Worm (Caenorhabditis elegans) whole organism, L2 larva: ENCODE results near the gene tre-5.

Experiments
- Y55F3AM.14 ChIP-seq: fragments of 200-800 bp; sonication (Bioruptor generic); optimal IDR thresholded peaks from 2 replicates; lab custom pipeline; 2018; ENCODE audit warnings: mild to moderate bottlenecking, missing genetic modification characterization, missing compliant biosample characterization
- ZK546.5 ChIP-seq: sonication (generic microtip); optimal IDR thresholded peaks from 2 replicates; lab custom pipeline; 2017; ENCODE audit warnings: missing biosample characterization, missing genetic modification characterization
- alr-1 ChIP-seq: fragments of 150-350 bp; optimal IDR thresholded peaks from 2 replicates; lab custom pipeline; 2014; ENCODE audit warnings: missing biosample characterization, missing genetic modification characterization
- aly-2 ChIP-seq: fragments of 150-350 bp; optimal IDR thresholded peaks from 2 replicates; lab custom pipeline; 2014; ENCODE audit warnings: missing biosample characterization, missing genetic modification characterization
- ama-1 ChIP-seq: fragments of 150-350 bp; optimal IDR thresholded peaks from 2 replicates; lab custom pipeline; 2018; ENCODE audit warnings: inconsistent platforms
- blmp-1 ChIP-seq: sonication (generic microtip); optimal IDR thresholded peaks from 2 replicates; lab custom pipeline; 2017; ENCODE audit warnings: missing genetic modification characterization, mild to moderate bottlenecking, missing compliant biosample characterization, antibody characterized with exemption, moderate library complexity; ENCODE audit not compliant: insufficient read depth
- ceh-16 ChIP-seq: fragments of 150-350 bp; optimal IDR thresholded peaks from 2 replicates; lab custom pipeline; 2014; ENCODE audit warnings: missing biosample characterization, missing genetic modification characterization
- ceh-82 ChIP-seq: fragments of 150-350 bp; optimal IDR thresholded peaks from 2 replicates; lab custom pipeline; 2014; ENCODE audit warnings: missing biosample characterization, missing genetic modification characterization
- crh-2 ChIP-seq: sonication (generic microtip); optimal IDR thresholded peaks from 2 replicates; lab custom pipeline; 2017; ENCODE audit warnings: missing biosample characterization, missing genetic modification characterization
- dmd-4 ChIP-seq: sonication (generic microtip); optimal IDR thresholded peaks from 2 replicates; lab custom pipeline; 2017; ENCODE audit warnings: missing biosample characterization, missing genetic modification characterization
- egl-27 ChIP-seq: sonication (generic microtip); optimal IDR thresholded peaks from 3 replicates; lab custom pipeline; 2017; ENCODE audit warnings: missing biosample characterization, missing genetic modification reagents, missing genetic modification characterization
- elt-1 ChIP-seq: fragments of 150-350 bp; optimal IDR thresholded peaks from 2 replicates; lab custom pipeline; 2014; ENCODE audit warnings: missing biosample characterization, missing genetic modification characterization
- fos-1 ChIP-seq: fragments of 150-350 bp; optimal IDR thresholded peaks from 2 replicates; lab custom pipeline; 2014; ENCODE audit warnings: missing biosample characterization, missing genetic modification characterization
- gmeb-1 ChIP-seq: fragments of 150-350 bp; optimal IDR thresholded peaks from 2 replicates; lab custom pipeline; 2014; ENCODE audit warnings: missing biosample characterization, missing genetic modification characterization
- lin-11 ChIP-seq: fragments of 150-350 bp; sonication (generic microtip); optimal IDR thresholded peaks from 2 replicates; lab custom pipeline; 2014; ENCODE audit warnings: missing biosample characterization, missing genetic modification characterization, inconsistent platforms, mixed read lengths
- lsy-2 ChIP-seq, 2 experiments: fragments of 150-350 bp in 1 of 2; sonication (generic microtip) in 1 of 2; optimal IDR thresholded peaks; 2 replicates each; lab custom pipeline; 2014 to 2017; ENCODE audit warnings: missing biosample characterization in 2 of 2, missing genetic modification characterization in 2 of 2
- mab-5 ChIP-seq: fragments of 150-350 bp; optimal IDR thresholded peaks from 2 replicates; lab custom pipeline; 2014; ENCODE audit warnings: missing biosample characterization, missing genetic modification characterization
- mbf-1 ChIP-seq: sonication (generic microtip); optimal IDR thresholded peaks from 2 replicates; lab custom pipeline; 2017; ENCODE audit warnings: missing biosample characterization, missing genetic modification characterization
- mdl-1 ChIP-seq, 2 experiments: fragments of 150-350 bp in 1 of 2; sonication (generic microtip) in 1 of 2; optimal IDR thresholded peaks; 2 replicates each; lab custom pipeline; 2017; ENCODE audit warnings: missing biosample characterization in 2 of 2, missing genetic modification characterization in 2 of 2
- nhr-11 ChIP-seq: fragments of 150-350 bp; optimal IDR thresholded peaks from 2 replicates; lab custom pipeline; 2014; ENCODE audit warnings: missing biosample characterization, missing genetic modification characterization
- nhr-12 ChIP-seq: fragments of 150-350 bp; optimal IDR thresholded peaks from 2 replicates; lab custom pipeline; 2014; ENCODE audit warnings: missing biosample characterization, missing genetic modification characterization
- nhr-129 ChIP-seq: fragments of 150-350 bp; optimal IDR thresholded peaks from 2 replicates; lab custom pipeline; 2014; ENCODE audit warnings: missing biosample characterization, missing genetic modification characterization
- nhr-21 ChIP-seq: fragments of 150-350 bp; optimal IDR thresholded peaks from 2 replicates; lab custom pipeline; 2014; ENCODE audit warnings: missing biosample characterization, missing genetic modification characterization
- nhr-23 ChIP-seq: fragments of 150-350 bp; optimal IDR thresholded peaks from 2 replicates; lab custom pipeline; 2014; ENCODE audit warnings: missing biosample characterization, missing genetic modification reagents, missing genetic modification characterization
- nhr-237 ChIP-seq: fragments of 150-350 bp; optimal IDR thresholded peaks from 2 replicates; lab custom pipeline; 2014; ENCODE audit warnings: missing biosample characterization, missing genetic modification characterization
- nhr-25 ChIP-seq: fragments of 150-350 bp; sonication (generic microtip); optimal IDR thresholded peaks from 3 replicates; lab custom pipeline; 2014; ENCODE audit warnings: missing biosample characterization, missing genetic modification characterization
- nhr-6 ChIP-seq: fragments of 150-350 bp; optimal IDR thresholded peaks from 2 replicates; lab custom pipeline; 2014; ENCODE audit warnings: missing biosample characterization, missing genetic modification characterization
- nhr-77 ChIP-seq: fragments of 150-350 bp; optimal IDR thresholded peaks from 2 replicates; lab custom pipeline; 2014; ENCODE audit warnings: missing biosample characterization, missing genetic modification characterization
- sem-4 ChIP-seq: fragments of 150-350 bp; optimal IDR thresholded peaks from 2 replicates; lab custom pipeline; 2014; ENCODE audit warnings: missing biosample characterization, missing genetic modification reagents, missing genetic modification characterization
- skn-1 ChIP-seq: sonication (generic microtip); optimal IDR thresholded peaks from 2 replicates; lab custom pipeline; 2017; ENCODE audit warnings: missing biosample characterization, missing genetic modification characterization
- sma-3 ChIP-seq: sonication (generic microtip); optimal IDR thresholded peaks from 2 replicates; lab custom pipeline; 2016; ENCODE audit warnings: missing genetic modification reagents, missing genetic modification characterization, missing compliant biosample characterization
- snpc-4 ChIP-seq: fragments of 150-350 bp; optimal IDR thresholded peaks from 2 replicates; lab custom pipeline; 2014; ENCODE audit warnings: missing biosample characterization, missing genetic modification characterization
- unc-39 ChIP-seq: fragments of 150-350 bp; optimal IDR thresholded peaks from 2 replicates; lab custom pipeline; 2014; ENCODE audit warnings: missing biosample characterization, missing genetic modification characterization
- unc-55 ChIP-seq: fragments of 150-350 bp; sonication (generic microtip); optimal IDR thresholded peaks from 3 replicates; lab custom pipeline; 2014; ENCODE audit warnings: missing biosample characterization, missing genetic modification reagents, missing genetic modification characterization
- zag-1 ChIP-seq: fragments of 150-350 bp; optimal IDR thresholded peaks from 2 replicates; lab custom pipeline; 2014; ENCODE audit warnings: missing biosample characterization, missing genetic modification characterization
- ztf-1 ChIP-seq: fragments of 200-800 bp; sonication (Bioruptor generic); conservative IDR thresholded peaks from 2 replicates; pipeline ENCODE4 v1.3.6; 2022; ENCODE audit warnings: missing genetic modification characterization, missing compliant biosample characterization

Gene tre-5

DNA sequence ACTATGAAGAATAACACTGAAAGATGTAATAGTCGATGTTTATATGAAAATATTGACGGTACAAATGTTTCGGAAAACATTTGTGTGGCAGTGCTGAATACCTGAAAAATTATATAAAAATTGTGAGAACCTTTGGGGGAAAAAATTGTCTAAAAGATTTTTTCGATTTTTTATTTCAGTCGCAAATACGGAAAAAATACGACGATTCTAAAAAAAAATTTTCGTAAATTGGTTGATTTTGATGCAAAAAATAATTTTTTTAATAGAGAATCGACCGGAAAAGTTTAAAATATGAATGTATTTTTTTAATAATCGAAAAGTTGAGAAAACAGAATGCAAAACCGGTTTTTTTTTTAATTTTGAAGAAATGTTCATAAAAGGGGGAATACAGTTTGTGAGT, 40.1 kb upstream of the tre-5 start, which contains the start of gene C50D2.7:
TSS of gene C50D2.7 (minus strand) at position 101 of the 400 bp plus-strand sequence.
- TF ChIP-seq sma-3 (GFP tag; lab: Kevin White, UChicago): no peak
- TF ChIP-seq egl-27 (tag; lab: Kevin White, UChicago): no peak
- no peak for TF ChIP-seq alr-1
- no peak for TF ChIP-seq skn-1
- TF ChIP-seq mab-5 (tag; lab: Kevin White, UChicago): no peak
- TF ChIP-seq ceh-82: no peak
- TF ChIP-seq nhr-77 (tag; lab: Kevin White, UChicago): no peak
- no peak for TF ChIP-seq nhr-25 (tag; lab: Kevin White, UChicago)

DNA sequence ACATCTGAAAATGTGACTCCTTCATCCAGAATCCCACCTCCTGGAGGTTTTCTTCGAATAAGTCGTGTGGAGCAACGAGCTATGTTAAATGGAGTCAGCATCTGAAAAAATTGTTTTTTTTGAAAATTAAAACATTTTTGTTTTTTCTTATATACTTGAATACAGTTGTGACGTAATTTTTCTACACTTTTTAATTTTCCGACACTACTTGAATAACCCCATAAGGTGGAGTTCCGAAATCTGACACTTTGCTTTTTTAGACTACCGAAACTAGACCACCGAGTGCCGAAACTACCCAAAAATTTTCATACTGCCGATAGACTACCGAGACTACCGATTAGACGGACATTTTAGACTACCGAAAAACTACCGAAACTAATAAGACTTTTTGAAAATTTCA, 36.3 kb upstream of the tre-5 start, which contains the start of gene mcat-1:
TSS of gene mcat-1 (minus strand) at position 101 of the 400 bp plus-strand sequence.
- no peak for TF ChIP-seq zag-1 (tag; lab: Kevin White, UChicago)
- TF ChIP-seq fos-1 (tag; lab: Kevin White, UChicago): no peak
- TF ChIP-seq mab-5 (tag; lab: Kevin White, UChicago): no peak
- TF ChIP-seq blmp-1 (tag; lab: Kevin White, UChicago): no peak
- no peak for TF ChIP-seq mdl-1 (tag; optimal IDR thresholded peaks at IDR 0.05; lab: Kevin White, UChicago)
- no peak for TF ChIP-seq unc-55 (GFP tag; lab: Kevin White, UChicago)
- TF ChIP-seq elt-1: no peak
- no peak for TF ChIP-seq mbf-1
- TF ChIP-seq lsy-2 (tag; optimal IDR thresholded peaks at IDR 0.05; lab: Kevin White, UChicago): no peak
- TF ChIP-seq crh-2 (tag; lab: Kevin White, UChicago): no peak
- no peak for TF ChIP-seq sma-3 (GFP tag; lab: Kevin White, UChicago)
- TF ChIP-seq ZK546.5 (tag; lab: Kevin White, UChicago): no peak
- TF ChIP-seq unc-39 (tag; lab: Kevin White, UChicago): no peak

DNA sequence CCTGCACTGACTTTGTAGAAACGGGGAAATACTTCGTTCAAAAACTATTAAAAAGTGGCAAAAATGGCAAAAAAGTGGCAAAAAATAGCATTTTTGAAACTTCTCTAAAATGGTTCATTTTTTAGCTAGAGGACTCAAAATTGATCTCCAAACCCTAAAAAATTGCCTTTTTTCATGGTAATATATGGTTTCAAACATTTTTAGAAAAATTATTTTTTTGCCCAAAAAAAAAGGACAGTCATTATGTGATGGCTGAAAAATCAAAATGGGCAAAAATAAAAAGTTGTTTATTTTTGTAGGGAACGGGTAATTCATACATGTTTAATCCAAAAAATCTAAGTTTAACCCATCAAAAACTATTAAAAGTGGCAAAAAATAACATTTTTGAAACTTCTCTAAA, 32.8 kb upstream of the tre-5 start:
- TF ChIP-seq gmeb-1 (no peak), nhr-12 (no peak), Y55F3AM.14 (GFP tag; lab: Kevin White, UChicago) (no peak), ZK546.5 (tag; lab: Kevin White, UChicago) (no peak)

DNA sequence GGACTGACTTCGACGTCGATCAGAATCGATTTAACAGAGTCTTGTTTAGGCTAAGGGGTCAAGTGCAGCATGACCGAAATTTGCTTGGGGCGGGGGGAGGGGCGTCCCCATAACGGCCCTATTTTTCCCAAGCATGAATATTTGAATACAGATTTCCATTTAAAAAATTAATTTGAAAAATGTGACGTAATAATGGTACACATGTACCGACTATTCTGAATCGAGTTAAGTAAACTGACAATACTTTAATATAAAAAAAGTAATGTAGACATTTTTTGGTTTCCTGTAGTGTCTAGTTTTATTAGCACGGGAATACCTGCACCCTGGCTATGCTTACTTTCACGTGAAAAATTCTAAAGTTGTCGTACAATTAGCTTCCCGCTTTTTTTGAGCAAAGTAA, 31.7 kb upstream of the tre-5 start:
- TF ChIP-seq fos-1 (tag; lab: Kevin White, UChicago) (no peak), gmeb-1 (no peak), nhr-6 (no peak), nhr-25 (tag; lab: Kevin White, UChicago) (no peak), nhr-237 (tag; lab: Kevin White, UChicago) (no peak), crh-2 (tag; lab: Kevin White, UChicago) (no peak), mab-5 (tag; lab: Kevin White, UChicago) (no peak), dmd-4 (no peak), snpc-4 (no peak), egl-27 (tag; lab: Kevin White, UChicago) (no peak), ama-1 (no peak), Y55F3AM.14 (GFP tag; lab: Kevin White, UChicago) (no peak), nhr-21 (tag; lab: Kevin White, UChicago) (no peak), skn-1 (no peak), nhr-23 (no peak), nhr-77 (tag; lab: Kevin White, UChicago) (no peak), nhr-11 (tag; lab: Kevin White, UChicago) (no peak), sem-4 (tag; lab: Kevin White, UChicago) (no peak), aly-2 (tag; lab: Kevin White, UChicago) (no peak), lin-11 (tag; lab: Kevin White, UChicago) (no peak)

DNA sequence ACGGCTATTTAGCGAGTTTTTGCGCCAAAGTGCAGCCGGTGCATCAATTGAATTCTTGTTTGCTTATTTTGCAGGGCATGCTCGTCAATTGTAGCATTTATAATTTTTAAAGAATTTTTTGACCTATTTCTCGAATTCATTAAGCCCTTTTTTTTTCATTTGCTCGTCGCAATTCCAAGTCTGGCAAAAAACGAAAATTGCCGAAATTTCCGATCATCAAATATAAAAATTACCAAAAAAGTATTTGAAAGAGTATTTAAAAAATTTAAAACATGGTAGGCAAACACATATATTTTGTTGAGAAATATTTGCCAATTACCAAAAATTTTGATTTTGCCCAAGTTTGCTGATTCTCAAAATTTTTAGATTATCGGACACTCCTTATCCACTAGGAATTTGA, 29.0 kb upstream of the tre-5 start, which contains the start of gene C50D2.6:
TSS of gene C50D2.6 (plus strand) at position 301 of the 400 bp plus-strand sequence.
- TF ChIP-seq nhr-11 (tag; lab: Kevin White, UChicago) (no peak), crh-2 (tag; lab: Kevin White, UChicago) (no peak), ZK546.5 (tag; lab: Kevin White, UChicago) (no peak), gmeb-1 (no peak), mdl-1 (tag; optimal IDR thresholded peaks at IDR 0.05; lab: Kevin White, UChicago) (no peak), ztf-1 (no peak), sma-3 (GFP tag; lab: Kevin White, UChicago) (no peak), nhr-129 (no peak), mbf-1 (no peak), dmd-4 (no peak), fos-1 (tag; lab: Kevin White, UChicago) (no peak), zag-1 (tag; lab: Kevin White, UChicago) (no peak), ceh-16 (tag; lab: Kevin White, UChicago) (no peak), nhr-25 (tag; lab: Kevin White, UChicago) (no peak), nhr-77 (tag; lab: Kevin White, UChicago) (no peak), nhr-6 (no peak), sem-4 (tag; lab: Kevin White, UChicago) (no peak), ama-1 (no peak), aly-2 (tag; lab: Kevin White, UChicago) (no peak)
